Worm (Caenorhabditis elegans) whole organism, late embryonic: ENCODE results near the gene T10H9.1.

Experiments
- C38D4.7 ChIP-seq: fragments of 200-800 bp; sonication (Bioruptor generic); optimal IDR thresholded peaks from 2 replicates; lab custom pipeline; 2018; ENCODE audit warnings: mild to moderate bottlenecking, missing genetic modification characterization, moderate library complexity, missing compliant biosample characterization
- F13H6.1 ChIP-seq: sonication (generic microtip); optimal IDR thresholded peaks from 2 replicates; lab custom pipeline; 2016; ENCODE audit warnings: missing genetic modification characterization, missing compliant biosample characterization
- K09A11.1 ChIP-seq: sonication (generic microtip); optimal IDR thresholded peaks from 2 replicates; lab custom pipeline; 2017; ENCODE audit warnings: antibody characterized with exemption, mild to moderate bottlenecking, missing genetic modification characterization, missing compliant biosample characterization; ENCODE audit not compliant: insufficient read depth
- T23F11.4 ChIP-seq: fragments of 200-800 bp; sonication (Bioruptor generic); optimal IDR thresholded peaks from 2 replicates; lab custom pipeline; 2018; ENCODE audit warnings: mild to moderate bottlenecking, missing genetic modification characterization, missing compliant biosample characterization
- Y22D7AL.16 ChIP-seq: sonication (generic microtip); optimal IDR thresholded peaks from 2 replicates; lab custom pipeline; 2016; ENCODE audit warnings: missing genetic modification characterization, missing compliant biosample characterization
- ama-1 ChIP-seq: fragments of 150-350 bp; optimal IDR thresholded peaks from 2 replicates; lab custom pipeline; 2014
- ceh-24 ChIP-seq: sonication (generic microtip); optimal IDR thresholded peaks from 2 replicates; lab custom pipeline; 2016; ENCODE audit warnings: mild to moderate bottlenecking, missing genetic modification characterization, missing compliant biosample characterization
- ceh-31 ChIP-seq: sonication (generic microtip); optimal IDR thresholded peaks from 2 replicates; lab custom pipeline; 2016; ENCODE audit warnings: missing genetic modification characterization, missing compliant biosample characterization
- ceh-34 ChIP-seq: sonication (generic microtip); optimal IDR thresholded peaks from 2 replicates; lab custom pipeline; 2016; ENCODE audit warnings: mild to moderate bottlenecking, missing genetic modification characterization, missing compliant biosample characterization
- ceh-45 ChIP-seq: fragments of 200-800 bp; sonication (Bioruptor generic); IDR thresholded peaks from 2 replicates; pipeline ENCODE4 v1.3.6; 2022; ENCODE audit warnings: missing genetic modification reagents, missing genetic modification characterization, missing compliant biosample characterization
- ceh-6 ChIP-seq: fragments of 200-800 bp; sonication (Bioruptor generic); optimal IDR thresholded peaks from 2 replicates; lab custom pipeline; 2018; ENCODE audit warnings: mild to moderate bottlenecking, missing genetic modification characterization, missing compliant biosample characterization
- dve-1 ChIP-seq: sonication (generic microtip); optimal IDR thresholded peaks from 2 replicates; lab custom pipeline; 2017; ENCODE audit warnings: antibody characterized with exemption, mild to moderate bottlenecking, missing genetic modification characterization, missing compliant biosample characterization
- elt-2 ChIP-seq: sonication (generic microtip); optimal IDR thresholded peaks from 2 replicates; lab custom pipeline; 2016; ENCODE audit warnings: missing genetic modification reagents, missing genetic modification characterization, missing compliant biosample characterization
- elt-4 ChIP-seq: sonication (generic microtip); optimal IDR thresholded peaks from 2 replicates; lab custom pipeline; 2016; ENCODE audit warnings: missing genetic modification characterization, missing compliant biosample characterization
- eyg-1 ChIP-seq: sonication (generic microtip); optimal IDR thresholded peaks from 2 replicates; lab custom pipeline; 2016; ENCODE audit warnings: missing genotype, missing genetic modification characterization, missing compliant biosample characterization
- fax-1 ChIP-seq: sonication (generic microtip); optimal IDR thresholded peaks from 2 replicates; lab custom pipeline; 2016; ENCODE audit warnings: missing genotype, missing genetic modification characterization, missing compliant biosample characterization
- fkh-10 ChIP-seq: fragments of 150-350 bp; optimal IDR thresholded peaks from 2 replicates; lab custom pipeline; 2014; ENCODE audit warnings: missing biosample characterization, missing genetic modification reagents, missing genetic modification characterization
- gmeb-2 ChIP-seq: sonication (generic microtip); optimal IDR thresholded peaks from 2 replicates; lab custom pipeline; 2016; ENCODE audit warnings: missing genetic modification characterization, inconsistent platforms, missing compliant biosample characterization
- hlh-30 ChIP-seq: sonication (generic microtip); optimal IDR thresholded peaks from 2 replicates; lab custom pipeline; 2017; ENCODE audit warnings: antibody characterized with exemption, missing genetic modification characterization, missing compliant biosample characterization; ENCODE audit not compliant: insufficient read depth
- lim-6 ChIP-seq: sonication (generic microtip); optimal IDR thresholded peaks from 2 replicates; lab custom pipeline; 2016; ENCODE audit warnings: missing genetic modification characterization, missing compliant biosample characterization
- madf-2 ChIP-seq: sonication (generic microtip); optimal IDR thresholded peaks from 2 replicates; lab custom pipeline; 2017; ENCODE audit warnings: missing genetic modification characterization, missing compliant biosample characterization
- nfya-1 ChIP-seq: sonication (generic microtip); optimal IDR thresholded peaks from 2 replicates; lab custom pipeline; 2017; ENCODE audit warnings: missing genetic modification characterization, mild to moderate bottlenecking, missing compliant biosample characterization, antibody characterized with exemption, moderate library complexity
- nhr-11 ChIP-seq: fragments of 150-350 bp; optimal IDR thresholded peaks from 2 replicates; lab custom pipeline; 2014; ENCODE audit warnings: missing biosample characterization, missing genetic modification characterization
- npax-4 ChIP-seq: sonication (generic microtip); optimal IDR thresholded peaks from 2 replicates; lab custom pipeline; 2016; ENCODE audit warnings: missing genetic modification characterization, missing compliant biosample characterization
- pat-9 ChIP-seq: fragments of 200-800 bp; sonication (Bioruptor generic); optimal IDR thresholded peaks from 2 replicates; lab custom pipeline; 2018; ENCODE audit warnings: mild to moderate bottlenecking, missing genetic modification characterization, moderate library complexity, missing compliant biosample characterization
- pax-1 ChIP-seq: fragments of 150-350 bp; optimal IDR thresholded peaks from 2 replicates; lab custom pipeline; 2014; ENCODE audit warnings: missing biosample characterization, missing genetic modification characterization
- rnt-1 ChIP-seq: sonication (generic microtip); optimal IDR thresholded peaks from 2 replicates; lab custom pipeline; 2016; ENCODE audit warnings: missing genetic modification characterization, missing compliant biosample characterization
- sox-2 ChIP-seq: fragments of 200-800 bp; sonication (Bioruptor generic); IDR thresholded peaks from 2 replicates; pipeline ENCODE4 v1.3.6; 2022; ENCODE audit warnings: missing genetic modification reagents, missing genetic modification characterization, missing compliant biosample characterization
- sox-4 ChIP-seq: sonication (generic microtip); optimal IDR thresholded peaks from 2 replicates; lab custom pipeline; 2017; ENCODE audit warnings: mild to moderate bottlenecking, missing genetic modification characterization, inconsistent platforms, missing compliant biosample characterization
- syd-9 ChIP-seq: sonication (generic microtip); optimal IDR thresholded peaks from 2 replicates; lab custom pipeline; 2016; ENCODE audit warnings: mild to moderate bottlenecking, missing genetic modification characterization, moderate library complexity, missing compliant biosample characterization
- tbx-2 ChIP-seq: sonication (generic microtip); optimal IDR thresholded peaks from 2 replicates; lab custom pipeline; 2016; ENCODE audit warnings: missing genetic modification characterization, missing compliant biosample characterization
- tbx-7 ChIP-seq: sonication (generic microtip); optimal IDR thresholded peaks from 2 replicates; lab custom pipeline; 2016; ENCODE audit warnings: missing genotype, missing genetic modification characterization, missing compliant biosample characterization
- unc-42 ChIP-seq: sonication (generic microtip); optimal IDR thresholded peaks from 2 replicates; lab custom pipeline; 2016; ENCODE audit warnings: missing genotype, missing genetic modification characterization, missing compliant biosample characterization
- zip-5 ChIP-seq: sonication (generic microtip); optimal IDR thresholded peaks from 2 replicates; lab custom pipeline; 2016; ENCODE audit warnings: missing genetic modification characterization, missing compliant biosample characterization

T10H9.1 gene

DNA sequence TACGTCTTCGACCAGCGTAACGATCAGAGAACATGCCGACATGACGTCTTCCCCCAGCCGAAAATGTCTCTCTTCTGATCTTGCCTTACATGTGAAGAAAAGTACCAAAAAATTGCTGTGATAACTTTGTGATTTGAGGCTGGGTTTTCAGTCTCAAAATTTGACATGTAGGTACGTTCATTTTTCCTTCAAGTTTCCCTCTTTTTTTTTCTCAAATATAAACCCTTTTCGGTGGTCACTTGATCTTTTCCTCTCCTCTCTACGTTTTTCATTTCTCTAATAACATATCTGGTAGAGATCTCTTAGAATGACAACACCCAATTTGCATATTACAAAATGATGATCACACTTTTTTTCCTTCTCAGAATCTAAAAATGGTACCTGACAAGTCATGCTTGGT is 27.5 kb upstream of the T10H9.1 start, which contains the start of gene nhr-37:
nhr-37 (plus strand) TSS at position 301 of the 400 bp plus-strand sequence.
- no peak for TF ChIP-seq ceh-24 (tag; lab: Kevin White, UChicago)
- no peak for TF ChIP-seq syd-9 (tag; lab: Kevin White, UChicago)
- no peak for TF ChIP-seq zip-5
- no peak for TF ChIP-seq C38D4.7
- TF ChIP-seq pat-9 (tag; lab: Kevin White, UChicago): no peak
- no peak for TF ChIP-seq sox-4 (tag; lab: Kevin White, UChicago)
- TF ChIP-seq K09A11.1: no peak
- no peak for TF ChIP-seq T23F11.4 (GFP tag; lab: Kevin White, UChicago)
- no peak for TF ChIP-seq ceh-34
- TF ChIP-seq F13H6.1 (tag; lab: Kevin White, UChicago): no peak
- TF ChIP-seq ama-1 (lab: Kevin White, UChicago): no peak
- no peak for TF ChIP-seq rnt-1
- no peak for TF ChIP-seq gmeb-2 (tag; lab: Kevin White, UChicago)
- no peak for TF ChIP-seq pax-1 (tag; lab: Kevin White, UChicago)
- no peak for TF ChIP-seq ceh-45 (GFP tag; lab: Robert Waterston, UW)
- no peak for TF ChIP-seq nfya-1 (tag; lab: Kevin White, UChicago)
- no peak for TF ChIP-seq unc-42 (tag; lab: Kevin White, UChicago)
- no peak for TF ChIP-seq hlh-30 (tag; lab: Kevin White, UChicago)
- TF ChIP-seq tbx-7 (tag; lab: Kevin White, UChicago): no peak
- no peak for TF ChIP-seq elt-4

DNA sequence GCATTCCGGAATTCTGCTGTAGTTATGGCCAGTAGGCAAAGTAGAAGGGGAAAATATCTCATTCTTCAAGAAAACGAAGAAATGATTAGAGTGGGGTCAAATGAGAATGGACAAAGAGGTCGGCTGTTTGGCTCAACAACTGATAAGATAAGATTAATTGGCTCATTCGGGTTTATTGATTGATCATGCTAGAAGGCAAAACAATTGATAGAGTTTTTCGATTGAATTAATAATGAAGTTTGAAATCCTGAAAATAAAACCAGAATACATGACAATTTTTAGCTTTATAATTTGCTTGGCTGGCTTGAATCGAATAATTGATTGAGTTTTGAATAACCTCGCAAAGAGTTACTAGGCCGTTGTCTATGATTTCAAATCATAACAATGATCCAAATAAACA is 23.2 kb upstream of the T10H9.1 start, which contains the start of gene ppt-1:
ppt-1 (minus strand) TSS at position 101 of the 400 bp plus-strand sequence.
- peak; percentile 33 for TF ChIP-seq elt-2 (tag; lab: Kevin White, UChicago)
- no peak for TF ChIP-seq madf-2 (tag; lab: Kevin White, UChicago)

DNA sequence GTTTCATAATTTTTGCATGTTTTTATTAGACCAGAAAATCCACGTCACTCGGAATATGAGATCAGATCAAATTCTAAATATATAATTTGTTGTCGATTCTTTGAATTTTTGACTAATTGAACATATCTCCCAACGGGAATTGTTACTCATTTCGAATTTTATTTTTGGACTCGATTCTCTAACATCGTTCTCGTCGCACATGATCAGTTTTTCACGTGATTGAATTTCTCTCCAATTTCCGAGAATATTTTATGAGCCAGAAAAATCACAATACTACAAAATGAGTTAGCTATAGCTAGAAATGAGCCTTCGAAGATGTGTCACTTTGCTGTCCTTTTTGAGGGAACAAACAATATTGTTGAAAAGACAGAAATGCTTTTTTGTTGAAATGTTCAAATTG is 18.6 kb upstream of the T10H9.1 start:
- TF ChIP-seq tbx-7 (tag; lab: Kevin White, UChicago) (no peak), tbx-2 (tag; lab: Kevin White, UChicago) (no peak), gmeb-2 (tag; lab: Kevin White, UChicago) (no peak), lim-6 (tag; lab: Kevin White, UChicago) (no peak), elt-2 (tag; lab: Kevin White, UChicago) (no peak), npax-4 (tag; lab: Kevin White, UChicago) (no peak), fkh-10 (GFP tag; lab: Kevin White, UChicago) (no peak), ceh-6 (GFP tag; lab: Kevin White, UChicago) (no peak), eyg-1 (no peak), ceh-31 (tag; lab: Kevin White, UChicago) (no peak)

DNA sequence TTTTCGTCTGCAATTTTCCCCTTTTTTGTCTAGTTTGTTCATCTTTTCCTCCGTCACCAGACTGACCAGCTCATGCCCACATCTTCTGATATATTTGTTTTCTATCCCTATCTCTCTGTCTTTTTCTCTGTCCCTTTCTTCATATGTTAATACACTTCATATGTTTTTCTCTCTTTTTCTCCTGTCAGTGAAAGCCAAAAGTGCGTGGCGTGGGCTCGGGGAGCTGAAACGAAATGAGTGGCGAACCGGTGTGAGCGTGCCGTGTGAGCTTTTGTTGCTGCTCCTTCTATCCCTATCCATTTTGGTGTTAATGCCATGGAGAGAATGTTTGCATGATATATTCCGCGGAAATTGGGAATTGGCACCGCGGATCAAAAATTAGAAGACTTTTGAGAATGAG is 17.6 kb upstream of the T10H9.1 start:
- TF ChIP-seq nhr-11 (no peak), Y22D7AL.16 (tag; lab: Kevin White, UChicago) (no peak), fax-1 (tag; lab: Kevin White, UChicago) (no peak), sox-2 (no peak), ceh-45 (GFP tag; lab: Robert Waterston, UW) (no peak), dve-1 (tag; lab: Kevin White, UChicago) (no peak)
- TF ChIP-seq, all 69 proteins: peak for 0

- TF ChIP-seq pat-9 (tag; lab: Kevin White, UChicago) (no peak), fax-1 (tag; lab: Kevin White, UChicago) (no peak), nhr-11 (no peak), npax-4 (tag; lab: Kevin White, UChicago) (no peak)
Observed at ce11 chrV:6632925-6633324, 16.5 kb upstream of the T10H9.1 start, which contains the start of gene scd-2. TSS of gene scd-2 (plus strand) at chrV:6633225.
